Fruit fly (Drosophila melanogaster): ENCODE data around the gene CG12112.

CG12112 gene

dm6 chrX:8576675-8577074, 16.7 kb upstream of the CG12112 start:
- TF ChIP-seq h (optimal IDR thresholded peaks at IDR 0.05) (no peak), Sin3A (optimal IDR thresholded peaks at IDR 0.05) (no peak), Myc (optimal IDR thresholded peaks at IDR 0.05) (no peak), ttk (optimal IDR thresholded peaks at IDR 0.05) (no peak), insv (optimal IDR thresholded peaks at IDR 0.05) (no peak), psq (optimal IDR thresholded peaks at IDR 0.05) (no peak)

- TF ChIP-seq insv (optimal IDR thresholded peaks at IDR 0.05) (no peak), Sin3A (optimal IDR thresholded peaks at IDR 0.05) (no peak), ttk (optimal IDR thresholded peaks at IDR 0.05) (no peak), psq (optimal IDR thresholded peaks at IDR 0.05) (no peak)
Observed at dm6 chrX:8574672-8575350, 14.8 kb upstream of the CG12112 start.

DNA sequence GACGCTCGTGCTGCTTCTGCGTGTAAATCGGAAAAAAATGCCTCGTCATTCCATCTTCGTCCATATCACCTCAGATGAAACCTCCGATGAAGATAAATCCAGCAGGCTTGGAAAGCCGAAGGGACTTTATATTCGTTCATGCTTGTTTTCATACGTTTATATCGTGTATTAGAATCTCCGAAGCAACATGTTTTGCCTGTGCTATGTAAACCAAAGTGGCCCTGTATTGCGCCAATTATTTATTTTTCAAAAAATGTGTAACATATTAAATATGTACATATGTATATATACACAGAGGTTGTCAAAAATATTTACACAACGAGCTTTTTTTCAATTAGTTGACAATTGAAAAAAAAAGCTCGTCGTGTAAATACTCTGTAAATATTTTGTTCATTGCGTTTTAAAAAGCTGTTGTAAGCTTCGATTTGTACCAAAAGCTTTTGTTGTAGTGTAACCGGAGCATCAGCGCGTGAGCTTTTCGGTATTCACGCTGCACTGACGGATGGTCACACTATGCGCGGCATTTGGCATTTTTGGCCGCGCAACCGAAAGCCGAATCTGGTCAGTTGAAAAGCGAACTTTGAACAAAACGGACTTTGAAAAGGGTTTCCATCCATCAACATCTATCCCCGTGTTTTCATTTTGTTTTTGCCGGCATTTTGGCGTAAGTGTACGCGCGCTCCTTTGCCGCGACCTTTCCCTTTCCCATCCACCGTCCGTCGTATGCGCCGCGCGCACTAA, 13.9 kb upstream of the CG12112 start, which contains the start of gene CG12065:
CG12065 (plus strand) TSS at position 563 of the 741 bp plus-strand sequence.
- TF ChIP-seq Myc (optimal IDR thresholded peaks at IDR 0.05) (no peak), ttk (optimal IDR thresholded peaks at IDR 0.05) (no peak), Sin3A (optimal IDR thresholded peaks at IDR 0.05) (no peak), h (optimal IDR thresholded peaks at IDR 0.05) (no peak), insv (optimal IDR thresholded peaks at IDR 0.05) (no peak), psq (optimal IDR thresholded peaks at IDR 0.05) (no peak)

- TF ChIP-seq Myc (optimal IDR thresholded peaks at IDR 0.05) (no peak), ttk (optimal IDR thresholded peaks at IDR 0.05) (no peak), insv (optimal IDR thresholded peaks at IDR 0.05) (no peak), Sin3A (optimal IDR thresholded peaks at IDR 0.05) (no peak), psq (optimal IDR thresholded peaks at IDR 0.05) (no peak), h (optimal IDR thresholded peaks at IDR 0.05) (no peak)
Observed at dm6 chrX:8572939-8573594, 13.1 kb upstream of the CG12112 start, which contains the start of gene spirit. TSS of gene spirit (minus strand) at chrX:8573593.

DNA sequence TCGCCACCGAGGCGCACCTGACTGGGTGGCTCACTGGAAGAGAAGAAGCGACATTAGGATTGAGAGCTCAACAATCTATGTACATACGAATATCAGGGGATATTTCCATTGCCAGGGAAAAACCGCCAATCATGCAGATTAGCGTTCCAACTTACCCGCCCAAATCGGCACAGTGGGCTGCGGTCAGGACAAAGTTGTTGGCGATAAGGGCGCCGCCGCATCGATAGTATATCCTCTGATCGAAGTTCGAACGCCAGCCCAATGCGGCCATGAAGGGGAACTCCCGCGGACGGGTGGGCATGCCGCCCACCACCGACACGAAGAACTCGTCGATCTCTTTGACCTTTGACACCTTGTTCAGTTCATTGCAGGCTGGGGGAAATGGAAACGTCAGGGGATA, 11.9 kb upstream of the CG12112 start:
- no peak for TF ChIP-seq Myc (optimal IDR thresholded peaks at IDR 0.05)
- TF ChIP-seq Sin3A (optimal IDR thresholded peaks at IDR 0.05), result no peak
- no peak for TF ChIP-seq h (optimal IDR thresholded peaks at IDR 0.05)
- TF ChIP-seq ttk (optimal IDR thresholded peaks at IDR 0.05), result no peak
- no peak for TF ChIP-seq psq (optimal IDR thresholded peaks at IDR 0.05)
- no peak for TF ChIP-seq insv (optimal IDR thresholded peaks at IDR 0.05)

DNA sequence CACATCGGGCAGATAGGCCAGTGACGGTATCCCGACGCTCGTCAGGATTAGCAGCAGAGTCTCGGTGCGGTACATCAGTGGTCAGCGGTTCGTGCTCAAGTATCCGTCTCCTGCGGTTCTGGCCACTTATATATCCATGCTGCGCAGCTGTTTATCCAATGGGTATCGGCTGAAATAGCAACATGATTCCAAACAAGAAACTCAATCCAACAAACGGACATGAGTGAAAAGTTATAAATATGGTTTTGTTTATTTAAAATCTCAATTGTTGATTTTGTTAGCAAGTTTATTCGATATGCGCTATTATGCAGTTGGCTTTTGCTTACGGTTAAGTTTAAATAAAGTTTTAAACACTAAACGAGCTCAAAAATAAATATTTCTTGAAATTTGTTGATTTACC, 10.9 kb upstream of the CG12112 start, which contains the start of gene CG12111:
CG12111 (minus strand) TSS at position 101 of the 400 bp plus-strand sequence.
- TF ChIP-seq Sin3A (optimal IDR thresholded peaks at IDR 0.05) (no peak), Myc (optimal IDR thresholded peaks at IDR 0.05) (no peak), ttk (optimal IDR thresholded peaks at IDR 0.05) (no peak)

DNA sequence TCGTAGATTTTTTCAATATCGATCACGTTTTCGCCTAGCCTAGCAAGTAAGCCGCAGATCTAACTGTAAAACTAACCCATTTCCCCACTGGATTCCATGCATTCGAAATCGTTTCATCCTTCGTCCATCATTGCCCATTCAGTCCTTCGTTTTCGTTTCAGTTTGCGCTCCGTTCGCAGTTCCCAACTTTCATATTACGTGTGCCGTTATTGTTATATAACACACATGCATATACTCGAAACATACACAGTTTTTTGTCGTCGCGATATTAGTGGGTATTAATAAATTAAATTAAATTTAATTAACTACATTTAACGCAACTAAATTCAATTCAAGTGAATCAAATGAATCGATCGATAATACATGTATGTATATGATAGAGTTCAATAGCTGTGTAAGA, 9.6 kb upstream of the CG12112 start:
- no peak for TF ChIP-seq Myc (optimal IDR thresholded peaks at IDR 0.05)

DNA sequence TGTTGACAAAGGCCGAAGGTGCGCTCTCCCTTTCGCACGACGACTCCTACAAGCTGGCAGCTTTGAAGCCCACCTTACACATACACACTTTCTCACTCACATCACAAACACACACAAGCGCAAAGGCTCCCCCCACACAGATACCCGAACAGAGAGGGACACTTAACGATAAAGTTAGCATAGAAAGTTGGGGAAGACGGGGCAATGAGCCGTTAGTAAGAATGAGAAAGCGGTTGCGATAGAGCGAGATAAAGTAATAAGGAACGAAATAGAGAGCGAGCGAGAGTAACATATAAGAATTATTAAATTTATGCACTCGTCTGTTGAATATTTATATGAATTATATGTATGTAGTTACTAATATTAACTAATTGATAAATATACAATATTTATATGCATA, 9.0 kb upstream of the CG12112 start:
- TF ChIP-seq h (optimal IDR thresholded peaks at IDR 0.05), result no peak
- TF ChIP-seq ttk (optimal IDR thresholded peaks at IDR 0.05), result no peak

DNA sequence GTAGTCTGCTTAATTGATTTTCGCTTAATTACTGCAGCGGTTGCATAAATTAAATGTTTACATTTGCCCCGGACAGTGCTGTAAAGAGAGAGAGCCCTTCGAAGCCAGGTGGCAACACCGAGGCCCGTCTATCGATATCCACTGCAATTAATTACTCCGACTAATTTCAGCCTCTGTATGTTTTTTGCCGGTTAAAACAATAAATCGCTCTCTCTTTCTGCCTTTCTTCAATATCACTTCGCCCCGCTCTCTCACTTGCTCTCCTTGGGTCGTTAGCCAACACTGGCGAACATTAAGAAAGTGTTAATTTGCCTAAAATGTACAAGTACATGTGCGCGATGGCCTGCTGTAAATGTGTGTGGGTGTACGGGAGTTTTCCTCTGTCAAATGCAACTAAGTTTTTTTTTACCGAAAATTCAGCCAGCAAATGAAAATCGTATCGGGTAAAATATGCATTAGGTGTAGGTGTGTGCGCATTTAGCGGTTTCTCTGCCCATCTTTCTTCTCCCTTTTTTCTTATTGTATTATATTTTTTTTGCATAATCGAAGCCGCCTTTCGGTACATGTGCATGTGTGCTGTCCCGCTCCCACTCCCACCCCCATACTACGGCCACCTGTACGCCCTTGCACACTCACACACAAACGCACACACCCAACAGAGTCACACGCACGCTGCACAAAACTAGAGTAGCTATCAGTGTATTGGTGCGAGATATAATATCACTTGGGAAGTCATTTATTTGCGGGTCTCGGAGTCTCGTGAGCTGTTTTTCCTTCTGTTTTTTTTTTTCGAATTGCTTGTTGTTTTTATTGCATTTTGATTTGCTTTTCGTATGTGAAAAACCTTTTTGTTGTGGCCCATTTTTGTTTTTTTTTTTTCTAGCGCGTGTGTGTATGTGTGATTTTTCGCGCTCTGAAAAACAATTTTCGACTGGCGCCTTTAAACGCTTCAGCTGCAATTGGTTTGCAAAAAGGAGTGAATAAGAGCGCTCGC, 1.7 kb upstream of the CG12112 start:
- no peak for TF ChIP-seq h (optimal IDR thresholded peaks at IDR 0.05)
- TF ChIP-seq Myc (optimal IDR thresholded peaks at IDR 0.05), result no peak
- TF ChIP-seq insv (optimal IDR thresholded peaks at IDR 0.05), result no peak
- no peak for TF ChIP-seq Sin3A (optimal IDR thresholded peaks at IDR 0.05)
- no peak for TF ChIP-seq ttk (optimal IDR thresholded peaks at IDR 0.05)
- no peak for TF ChIP-seq psq (optimal IDR thresholded peaks at IDR 0.05)

DNA sequence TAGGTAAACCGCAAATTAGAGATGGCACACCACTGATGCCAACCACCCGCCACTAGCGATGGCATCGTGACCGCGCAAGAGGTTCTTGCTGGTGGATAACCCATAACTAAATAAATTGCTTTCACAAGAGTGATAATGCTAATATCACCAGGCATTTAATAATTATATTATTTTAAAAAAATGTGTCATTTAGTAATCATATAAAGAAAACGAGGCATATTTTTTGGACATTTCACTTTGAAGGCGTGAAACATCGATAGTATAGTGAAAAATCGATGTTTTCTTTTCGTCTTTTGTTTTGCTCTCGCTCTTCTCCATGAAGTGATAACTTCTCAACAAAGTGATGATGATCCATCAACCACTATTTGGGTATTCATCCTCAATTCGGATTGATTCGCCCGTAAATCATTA, 1.2 kb downstream of the CG12112 start, which contains the start of gene IntS4:
IntS4 (minus strand) TSS at position 20 of the 411 bp plus-strand sequence.
- TF ChIP-seq psq (optimal IDR thresholded peaks at IDR 0.05), result peak; percentile 88
- TF ChIP-seq h (optimal IDR thresholded peaks at IDR 0.05), result no peak

- TF ChIP-seq Myc (optimal IDR thresholded peaks at IDR 0.05), result no peak
Observed at dm6 chrX:8554303-8554702, 5.7 kb downstream of the CG12112 start.

DNA sequence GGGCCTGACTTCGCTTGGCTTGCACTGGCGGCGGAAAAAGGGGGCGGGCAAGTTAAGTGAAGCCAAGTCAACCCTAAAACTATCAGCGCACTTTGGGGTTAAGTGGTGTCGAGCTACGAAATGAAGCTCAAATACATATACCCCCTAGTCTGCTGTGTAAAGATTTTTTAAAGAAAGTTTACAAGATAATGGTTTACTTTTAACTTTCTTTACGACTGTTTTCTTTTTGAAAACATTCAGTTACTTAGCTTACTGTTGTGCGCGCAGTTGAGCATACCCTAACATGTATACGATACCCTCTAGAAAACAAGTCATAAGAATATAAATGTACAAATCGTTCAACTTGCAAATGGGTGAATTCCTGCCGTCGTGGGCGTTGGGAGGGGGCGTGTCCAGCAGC, 17.3 kb downstream of the CG12112 start:
- no peak for TF ChIP-seq ttk (optimal IDR thresholded peaks at IDR 0.05)
- TF ChIP-seq insv (optimal IDR thresholded peaks at IDR 0.05), result no peak
- TF ChIP-seq h (optimal IDR thresholded peaks at IDR 0.05), result no peak
- TF ChIP-seq Myc (optimal IDR thresholded peaks at IDR 0.05), result no peak
- TF ChIP-seq Sin3A (optimal IDR thresholded peaks at IDR 0.05), result no peak
- no peak for TF ChIP-seq psq (optimal IDR thresholded peaks at IDR 0.05)
